Fruit fly (Drosophila melanogaster): ENCODE data around the gene CecC.
A peak's percentile ranks its signal among the peaks of the same experiment; 100 is the strongest.

DNA sequence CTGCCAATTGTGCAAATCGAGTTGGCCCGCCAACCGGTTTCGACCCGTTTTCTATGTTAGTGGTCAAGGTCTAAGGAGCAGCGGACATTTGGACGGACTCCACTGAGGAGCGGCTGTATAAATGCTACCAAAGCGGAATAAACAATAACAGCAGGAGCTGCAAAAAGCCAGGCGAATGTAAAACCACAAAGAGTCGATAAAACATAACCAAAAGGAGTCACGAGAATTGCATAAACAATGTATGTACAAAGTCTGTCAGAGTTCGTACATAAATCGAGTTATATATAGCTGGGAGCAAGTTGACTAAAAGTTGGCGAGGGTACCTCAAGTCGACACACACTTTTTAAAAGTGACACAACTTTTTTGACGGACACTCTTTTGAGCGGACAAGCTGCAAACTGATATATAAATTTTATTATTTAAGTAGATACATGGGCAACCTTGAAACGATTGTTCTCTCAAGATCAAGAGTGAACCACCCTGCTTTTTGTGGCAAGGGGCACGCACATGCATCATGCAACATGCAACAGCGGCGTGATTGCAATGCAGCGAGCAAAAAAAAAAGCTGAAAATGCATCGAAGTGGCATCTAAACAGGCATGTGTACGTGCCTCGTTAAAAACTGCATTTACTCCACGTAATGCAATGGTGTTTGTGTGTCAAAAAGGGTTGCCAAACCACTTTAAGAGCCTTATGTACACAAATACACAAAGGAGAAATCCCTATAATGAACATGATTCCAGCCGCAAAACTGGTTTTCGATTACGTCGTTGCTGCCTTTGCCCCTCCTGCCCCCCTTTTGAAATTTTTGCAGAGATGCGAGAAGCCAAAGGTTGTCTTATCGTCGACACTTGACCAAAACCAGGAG lies 39.2 kb downstream of the CecC start:
- TF ChIP-seq D1 (tag; optimal IDR thresholded peaks at IDR 0.05), result peak; percentile 91
- peak; percentile 97 for TF ChIP-seq CG9948 (tag; optimal IDR thresholded peaks at IDR 0.05)
- peak; percentile 97 for TF ChIP-seq CG15710 (tag; optimal IDR thresholded peaks at IDR 0.05)
- TF ChIP-seq Snoo (tag; optimal IDR thresholded peaks at IDR 0.05), result peak; percentile 94
